Fruit fly (Drosophila melanogaster) S2 (cell line): ENCODE results near the gene Act88F.

ENCODE experiments used
- CG8478 ChIP-seq: fragments of >200 bp; optimal IDR thresholded peaks from 2 replicates; lab custom pipeline; 2018
- CTCF ChIP-seq, 2 experiments: fragments of >200 bp; optimal IDR thresholded peaks; 2 replicates each; lab custom pipeline; 2018

The Act88F gene

DNA sequence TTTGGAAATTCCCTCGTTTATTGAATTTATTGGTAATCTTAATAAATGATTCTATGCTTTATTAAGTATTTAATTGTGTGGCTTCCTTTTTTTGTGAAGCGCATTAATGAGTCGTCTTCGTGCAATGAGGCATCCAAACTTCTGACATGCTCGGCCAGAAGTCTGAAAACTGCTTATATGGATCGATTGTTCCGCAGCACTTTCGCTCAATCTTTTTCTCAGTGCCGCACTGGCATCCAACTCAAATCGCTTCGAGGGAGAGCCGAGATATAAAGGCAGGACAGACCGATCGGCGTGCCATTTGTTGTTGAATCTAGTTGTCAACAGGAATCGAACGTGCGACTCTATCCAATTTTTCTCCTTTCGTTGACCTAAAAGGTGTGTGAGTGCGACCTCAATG lies at the start of gene Act88F:
Act88F (plus strand) TSS at position 301 of the 400 bp plus-strand sequence.
- no peak for TF ChIP-seq CTCF (optimal IDR thresholded peaks at IDR 0.05; lab: Kevin White, UChicago)

DNA sequence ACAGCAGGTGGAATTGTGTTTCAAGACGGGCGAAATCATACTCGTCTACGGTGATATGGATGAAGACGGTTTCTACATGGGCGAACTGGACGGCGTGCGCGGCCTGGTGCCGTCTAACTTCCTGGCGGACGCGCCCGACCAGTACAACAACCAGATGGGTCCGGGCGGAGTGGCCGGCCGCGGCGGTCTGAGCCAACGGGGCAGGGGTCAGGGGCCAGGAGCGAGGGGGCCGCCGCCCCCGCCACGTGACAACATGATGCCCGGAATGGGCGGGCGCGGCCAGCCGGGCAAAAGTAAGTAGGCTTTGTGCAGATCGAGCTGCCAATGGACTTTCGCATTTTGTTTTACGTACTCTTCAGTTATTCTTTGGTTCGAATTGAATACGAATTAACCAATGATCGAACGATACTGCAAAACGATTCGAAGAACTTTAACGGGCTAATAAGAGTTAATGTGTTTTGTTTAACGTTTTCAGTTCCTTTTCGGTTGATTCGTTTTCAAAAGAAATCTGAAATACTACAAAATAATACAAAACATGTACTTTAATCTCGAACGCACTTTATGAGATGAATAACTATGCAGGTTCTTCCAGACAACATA lies 46.5 kb upstream of the Act88F start:
- TF ChIP-seq CG8478 (lab: Kevin White, UChicago) (no peak), CTCF (optimal IDR thresholded peaks at IDR 0.05; lab: Kevin White, UChicago) (no peak)

- no peak for TF ChIP-seq CTCF (optimal IDR thresholded peaks at IDR 0.05; lab: Kevin White, UChicago)
- TF ChIP-seq CG8478 (lab: Kevin White, UChicago), result no peak
These were observed 37.1 kb upstream of the Act88F start for dm6 chr3R:15402654-15403053.

- no peak for TF ChIP-seq CG8478 (lab: Kevin White, UChicago)
- no peak for TF ChIP-seq CTCF (optimal IDR thresholded peaks at IDR 0.05; lab: Kevin White, UChicago)
These were observed 33.4 kb upstream of the Act88F start for dm6 chr3R:15406393-15406792.

DNA sequence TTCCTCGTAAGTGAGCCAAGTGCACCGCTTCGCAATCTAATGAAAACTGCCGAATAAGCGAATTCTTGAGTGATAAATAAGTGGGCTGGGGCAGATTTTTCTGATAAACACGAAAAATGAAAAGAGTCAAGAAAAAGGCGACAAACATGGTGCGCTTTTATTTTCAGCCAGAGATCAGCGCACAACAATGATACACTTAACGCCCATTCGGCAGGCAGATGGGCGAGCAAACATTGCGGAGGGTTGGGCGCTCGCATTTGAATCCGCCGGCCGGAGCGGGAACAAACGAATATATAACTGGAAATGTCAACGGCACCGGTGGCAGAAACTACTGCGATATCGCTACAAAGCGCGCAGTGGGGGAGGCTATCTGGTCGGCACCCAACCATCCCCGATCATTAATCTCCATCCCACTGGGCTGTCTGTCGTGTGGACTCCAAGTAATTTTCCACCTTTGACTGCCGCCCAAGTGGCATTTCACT lies 32.7 kb upstream of the Act88F start, which contains the start of gene CG6125:
CG6125 (minus strand) TSS at position 51 of the 482 bp plus-strand sequence.
- TF ChIP-seq CTCF (optimal IDR thresholded peaks at IDR 0.05; lab: Kevin White, UChicago) (no peak), CG8478 (lab: Kevin White, UChicago) (no peak)

- TF ChIP-seq CG8478 (lab: Kevin White, UChicago) (no peak), CTCF (optimal IDR thresholded peaks at IDR 0.05; lab: Kevin White, UChicago) (peak; percentile 36 to 41)
These were observed 31.5 kb upstream of the Act88F start, which contains the start of gene Atx2 for dm6 chr3R:15408131-15408731. Gene Atx2 (plus strand): TSS chr3R:15408423.

DNA sequence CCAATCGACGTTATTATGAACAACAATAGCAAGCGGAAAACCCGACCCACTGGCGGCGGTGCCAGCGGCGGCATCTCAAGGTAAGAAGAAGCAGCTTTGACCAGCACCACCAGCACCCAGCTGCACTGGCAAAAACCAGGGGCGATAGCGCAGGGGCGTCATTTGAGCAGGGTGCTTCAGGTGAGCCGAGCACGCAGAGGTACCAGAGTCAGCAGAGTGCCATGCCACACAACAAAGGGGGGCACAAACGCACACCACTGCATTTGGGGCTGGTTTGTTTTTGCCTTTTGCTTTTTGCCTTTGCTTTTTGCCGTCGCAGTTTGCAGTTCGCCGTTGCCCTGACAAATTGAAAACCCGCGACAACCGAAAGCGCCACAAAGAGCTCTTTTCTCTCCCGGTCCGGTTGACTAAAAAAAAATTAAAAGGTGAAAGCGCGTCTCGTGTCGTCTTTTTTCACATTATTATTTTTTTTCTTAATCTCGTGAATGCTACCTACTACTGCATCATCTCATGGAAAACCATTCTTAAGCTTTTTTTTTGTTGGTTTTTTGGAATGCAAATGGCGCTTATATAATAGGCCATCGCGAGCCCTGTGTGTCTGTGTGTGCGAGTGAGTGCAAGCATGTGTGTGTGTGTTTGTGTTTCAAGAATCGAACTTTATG lies 30.5 kb upstream of the Act88F start:
- TF ChIP-seq CG8478 (lab: Kevin White, UChicago), result no peak
- TF ChIP-seq CTCF (optimal IDR thresholded peaks at IDR 0.05; lab: Kevin White, UChicago), result no peak

DNA sequence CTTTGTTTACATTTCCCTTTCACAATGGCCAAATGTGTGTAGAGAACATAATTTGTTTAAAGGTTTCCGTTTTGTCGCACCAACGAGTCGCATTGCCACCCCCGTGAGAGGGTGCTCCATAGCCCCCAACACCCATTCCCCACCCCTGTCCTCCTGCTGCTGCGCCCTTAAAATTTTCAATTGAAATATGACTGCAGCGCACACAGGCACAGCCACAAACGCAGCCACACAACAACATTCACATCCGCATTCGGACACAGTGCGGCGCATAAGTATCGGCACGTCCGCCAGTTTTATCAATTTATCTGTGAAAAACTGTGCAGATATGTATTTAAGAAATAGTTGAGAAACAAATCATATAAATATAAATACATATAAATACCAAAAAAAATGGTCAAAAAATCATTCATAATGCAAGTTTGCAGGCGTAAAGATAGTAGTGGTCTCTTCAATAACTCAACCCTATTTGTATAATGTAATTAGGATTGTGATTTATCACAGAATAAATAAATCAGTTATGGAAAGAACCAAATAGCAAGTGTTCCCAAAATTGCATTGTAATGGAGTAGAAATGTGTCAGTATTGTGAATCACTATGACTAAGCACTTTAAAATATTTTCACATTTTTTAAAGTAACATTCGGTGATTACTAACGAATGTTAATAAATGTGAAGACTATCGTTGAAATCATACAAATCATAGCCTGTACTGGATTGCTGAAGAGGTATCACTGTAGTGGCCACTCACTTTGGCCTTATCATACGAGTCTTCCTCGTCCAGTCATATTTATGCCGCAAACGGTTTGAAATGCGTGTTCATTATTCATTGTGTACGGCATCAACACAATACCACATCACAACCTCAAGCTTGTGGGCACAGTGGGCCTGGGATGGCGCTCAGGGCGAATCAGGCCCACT lies 29.7 kb upstream of the Act88F start:
- TF ChIP-seq CG8478 (lab: Kevin White, UChicago) (no peak), CTCF (optimal IDR thresholded peaks at IDR 0.05; lab: Kevin White, UChicago) (no peak)

- TF ChIP-seq CG8478 (lab: Kevin White, UChicago) (no peak), CTCF (optimal IDR thresholded peaks at IDR 0.05; lab: Kevin White, UChicago) (no peak)
These were observed 28.8 kb upstream of the Act88F start for dm6 chr3R:15410689-15411587.

- TF ChIP-seq CG8478 (lab: Kevin White, UChicago) (no peak), CTCF (optimal IDR thresholded peaks at IDR 0.05; lab: Kevin White, UChicago) (no peak)
These were observed 24.7 kb upstream of the Act88F start for dm6 chr3R:15414936-15415601.

DNA sequence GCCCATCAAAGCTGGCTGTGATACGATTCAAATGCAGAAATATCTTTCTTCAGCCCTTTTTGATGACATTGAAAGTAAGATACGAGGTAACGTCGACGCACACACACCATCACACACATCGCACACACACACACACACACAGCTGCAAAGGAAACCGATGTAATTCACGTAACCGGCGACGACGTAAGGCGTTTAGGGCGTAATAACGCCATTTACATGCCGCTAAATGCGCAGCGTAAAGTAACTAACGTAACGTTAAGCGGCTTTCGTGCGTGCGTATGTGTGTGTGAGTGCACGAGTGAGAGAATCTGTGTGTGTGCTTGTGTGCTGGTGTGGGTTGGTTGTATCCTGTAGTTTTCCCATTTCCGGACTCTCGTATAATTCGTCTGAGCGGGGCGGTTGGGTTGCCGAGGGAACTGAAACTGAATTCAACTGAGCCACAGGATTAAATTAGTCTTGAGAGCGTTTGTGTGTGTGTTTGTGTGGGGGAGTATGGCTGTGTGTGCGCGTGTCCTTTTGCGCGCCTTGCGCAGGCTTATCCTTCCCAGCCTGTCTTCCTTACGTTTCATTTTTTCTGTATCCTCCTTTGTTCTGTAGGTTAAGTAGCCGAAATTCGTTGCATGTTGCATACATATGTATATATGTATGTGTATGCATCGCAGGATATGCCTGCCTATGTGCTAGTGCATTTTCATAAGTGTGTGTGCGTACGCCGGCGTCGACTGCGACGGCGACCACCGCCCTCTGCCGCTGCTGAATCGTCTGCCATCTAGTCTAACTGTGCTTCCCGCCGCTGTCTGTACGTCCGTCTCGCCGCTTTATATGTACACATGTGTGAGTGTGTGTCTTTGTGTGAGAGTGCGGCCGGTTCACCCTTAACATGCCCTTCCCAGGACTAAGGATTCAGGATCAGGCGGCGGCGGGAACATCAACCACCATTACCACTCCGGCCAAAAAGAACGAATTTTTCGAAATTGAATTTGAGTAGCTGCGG lies 21.7 kb upstream of the Act88F start:
- TF ChIP-seq CTCF (optimal IDR thresholded peaks at IDR 0.05; lab: Kevin White, UChicago) (no peak), CG8478 (lab: Kevin White, UChicago) (no peak)
